Worm (Caenorhabditis elegans) whole organism, young adult: ENCODE results near the gene Y46E12A.5.
A peak's percentile ranks its signal among the peaks of the same experiment; 100 is the strongest.

Experiments
- B0019.2 ChIP-seq: fragments of 200-800 bp; sonication (Bioruptor generic); conservative IDR thresholded peaks from 2 replicates; pipeline ENCODE4 v1.3.6; 2022; ENCODE audit warnings: missing genetic modification reagents, missing genetic modification characterization, missing compliant biosample characterization
- F52B5.7 ChIP-seq: sonication (generic microtip); optimal IDR thresholded peaks from 2 replicates; lab custom pipeline; 2016; ENCODE audit warnings: mild to moderate bottlenecking, missing genetic modification characterization, missing compliant biosample characterization
- K12H6.12 ChIP-seq: fragments of 200-800 bp; sonication (Bioruptor generic); optimal IDR thresholded peaks from 2 replicates; lab custom pipeline; 2018; ENCODE audit warnings: mild to moderate bottlenecking, missing genetic modification characterization, missing compliant biosample characterization
- Y53G8AR.9 ChIP-seq: fragments of 200-800 bp; sonication (Bioruptor generic); conservative IDR thresholded peaks from 2 replicates; pipeline ENCODE4 v1.3.6; 2022; ENCODE audit warnings: missing genetic modification reagents, missing genetic modification characterization, missing compliant biosample characterization
- Y67H2A.10 ChIP-seq: fragments of 200-800 bp; sonication (Bioruptor generic); conservative IDR thresholded peaks from 2 replicates; pipeline ENCODE4 v1.3.6; 2022; ENCODE audit warnings: missing genetic modification reagents, missing genetic modification characterization, missing compliant biosample characterization
- Y79H2A.3 ChIP-seq: fragments of 200-800 bp; sonication (Bioruptor generic); conservative IDR thresholded peaks from 2 replicates; pipeline ENCODE4 v1.3.6; 2022; ENCODE audit warnings: missing genetic modification reagents, missing genetic modification characterization, missing compliant biosample characterization
- ZK185.1 ChIP-seq: sonication (generic microtip); optimal IDR thresholded peaks from 2 replicates; lab custom pipeline; 2016; ENCODE audit warnings: mild to moderate bottlenecking, missing genetic modification characterization, missing compliant biosample characterization; ENCODE audit not compliant: poor library complexity, severe bottlenecking
- ama-1 ChIP-seq, 3 experiments: fragments of 150-350 bp in 1 of 3; sonication (generic microtip) in 2 of 3; optimal IDR thresholded peaks; 2 replicates each; lab custom pipeline; 2014 to 2018; ENCODE audit warnings: missing biosample characterization in 2 of 3, missing genetic modification characterization in 2 of 3, missing genetic modification reagents in 2 of 3
- aptf-2 ChIP-seq: fragments of 200-800 bp; sonication (Bioruptor generic); conservative IDR thresholded peaks from 2 replicates; pipeline ENCODE4 v1.3.6; 2022; ENCODE audit warnings: missing genetic modification reagents, missing genetic modification characterization, missing compliant biosample characterization
- attf-6 ChIP-seq: fragments of 200-800 bp; sonication (Bioruptor generic); IDR thresholded peaks from 2 replicates; pipeline ENCODE4 v1.3.6; 2022; ENCODE audit warnings: missing genetic modification reagents, missing genetic modification characterization, missing compliant biosample characterization
- bed-1 ChIP-seq: fragments of 200-800 bp; sonication (Bioruptor generic); IDR thresholded peaks from 2 replicates; pipeline ENCODE4 v1.3.6; 2022; ENCODE audit warnings: missing genetic modification reagents, missing genetic modification characterization, missing compliant biosample characterization
- ceh-100 ChIP-seq: fragments of 200-800 bp; sonication (Bioruptor generic); IDR thresholded peaks from 2 replicates; pipeline ENCODE4 v1.3.6; 2022; ENCODE audit warnings: missing genetic modification reagents, missing genetic modification characterization, missing compliant biosample characterization
- ceh-58 ChIP-seq: fragments of 200-800 bp; sonication (Bioruptor generic); IDR thresholded peaks from 2 replicates; pipeline ENCODE4 v1.3.6; 2022; ENCODE audit warnings: missing genetic modification characterization, missing compliant biosample characterization
- dpl-1 ChIP-seq: fragments of 150-350 bp; optimal IDR thresholded peaks from 2 replicates; lab custom pipeline; 2014; ENCODE audit warnings: missing biosample characterization, missing genetic modification reagents, missing genetic modification characterization
- egrh-3 ChIP-seq: fragments of 200-800 bp; sonication (Bioruptor generic); IDR thresholded peaks from 2 replicates; pipeline ENCODE4 v1.3.6; 2022; ENCODE audit warnings: missing genetic modification reagents, missing genetic modification characterization, missing compliant biosample characterization
- ets-4 ChIP-seq: fragments of 200-800 bp; sonication (Bioruptor generic); optimal IDR thresholded peaks from 2 replicates; lab custom pipeline; 2018; ENCODE audit warnings: mild to moderate bottlenecking, missing genetic modification characterization, missing compliant biosample characterization
- hlh-12 ChIP-seq: sonication (generic microtip); optimal IDR thresholded peaks from 2 replicates; lab custom pipeline; 2016; ENCODE audit warnings: missing genetic modification characterization, missing compliant biosample characterization
- lin-35 ChIP-seq, 3 experiments: fragments of 150-350 bp in 2 of 3; sonication (generic microtip) in 1 of 3; optimal IDR thresholded peaks; 2 replicates each; lab custom pipeline; 2014 to 2018; ENCODE audit warnings: missing biosample characterization in 3 of 3, missing genetic modification characterization in 3 of 3, missing genetic modification reagents in 3 of 3
- lsy-27 ChIP-seq: sonication (generic microtip); optimal IDR thresholded peaks from 2 replicates; lab custom pipeline; 2017; ENCODE audit warnings: missing genetic modification characterization, mild to moderate bottlenecking, missing compliant biosample characterization, antibody characterized with exemption, missing genotype, borderline replicate concordance; ENCODE audit not compliant: insufficient read depth
- madf-3 ChIP-seq: fragments of 200-800 bp; sonication (Bioruptor generic); IDR thresholded peaks from 2 replicates; pipeline ENCODE4 v1.3.6; 2022; ENCODE audit warnings: missing genetic modification reagents, missing genetic modification characterization, missing compliant biosample characterization
- madf-8 ChIP-seq: fragments of 200-800 bp; sonication (Bioruptor generic); conservative IDR thresholded peaks from 2 replicates; pipeline ENCODE4 v1.3.6; 2022; ENCODE audit warnings: missing genetic modification reagents, missing genetic modification characterization, missing compliant biosample characterization
- nhr-120 ChIP-seq: fragments of 200-800 bp; sonication (Bioruptor generic); IDR thresholded peaks from 2 replicates; pipeline ENCODE4 v1.3.6; 2022; ENCODE audit warnings: missing genetic modification characterization, missing compliant biosample characterization
- repo-1 ChIP-seq: sonication (generic microtip); optimal IDR thresholded peaks from 2 replicates; lab custom pipeline; 2017; ENCODE audit warnings: mild to moderate bottlenecking, missing genetic modification characterization, missing compliant biosample characterization
- rpc-1 ChIP-seq, 2 experiments: fragments of 150-350 bp in 1 of 2; sonication (generic microtip) in 1 of 2; optimal IDR thresholded peaks; 2 replicates each; lab custom pipeline; 2014 to 2018; ENCODE audit warnings: missing biosample characterization in 1 of 2, missing genetic modification characterization in 1 of 2, missing genetic modification reagents in 1 of 2, missing genotype in 1 of 2
- sea-2 ChIP-seq: fragments of 200-800 bp; sonication (Bioruptor generic); IDR thresholded peaks from 2 replicates; pipeline ENCODE4 v1.3.6; 2022; ENCODE audit warnings: missing genetic modification characterization, missing compliant biosample characterization
- snpc-1.3 ChIP-seq: sonication (generic microtip); optimal IDR thresholded peaks from 2 replicates; lab custom pipeline; 2017; ENCODE audit warnings: missing genetic modification characterization, mild to moderate bottlenecking, missing compliant biosample characterization, antibody characterized with exemption, moderate library complexity, missing genotype, missing genetic modification reagents; ENCODE audit not compliant: insufficient read depth
- snpc-4 ChIP-seq, 5 experiments: fragments of 150-350 bp in 1 of 5; sonication (generic microtip) in 4 of 5; optimal IDR thresholded peaks; 2 replicates each; lab custom pipeline; 2014 to 2018; ENCODE audit warnings: missing genetic modification characterization in 5 of 5, missing biosample characterization in 3 of 5, antibody characterized with exemption in 2 of 5, mild to moderate bottlenecking in 2 of 5, missing compliant biosample characterization in 2 of 5, missing genotype in 2 of 5, moderate library complexity in 2 of 5, missing genetic modification reagents in 1 of 5
- zfh-2 ChIP-seq: fragments of 200-800 bp; sonication (Bioruptor generic); conservative IDR thresholded peaks from 2 replicates; pipeline ENCODE4 v1.3.6; 2022; ENCODE audit warnings: missing genetic modification reagents, missing genetic modification characterization, missing compliant biosample characterization
- ztf-26 ChIP-seq: sonication (generic microtip); optimal IDR thresholded peaks from 2 replicates; lab custom pipeline; 2017; ENCODE audit warnings: missing genetic modification characterization, missing compliant biosample characterization
- ztf-28 ChIP-seq: fragments of 200-800 bp; sonication (Bioruptor generic); IDR thresholded peaks from 2 replicates; pipeline ENCODE4 v1.3.6; 2022; ENCODE audit warnings: missing genetic modification reagents, missing genetic modification characterization, missing compliant biosample characterization
- ztf-3 ChIP-seq: fragments of 200-800 bp; sonication (Bioruptor generic); optimal IDR thresholded peaks from 2 replicates; lab custom pipeline; 2018; ENCODE audit warnings: mild to moderate bottlenecking, missing genetic modification characterization, missing compliant biosample characterization

The Y46E12A.5 gene

ce11 chrIII:1804477-1804876 lies 46.4 kb upstream of the Y46E12A.5 start:
- TF ChIP-seq ceh-58 (GFP tag; lab: Robert Waterston, UW) (no peak), ztf-3 (GFP tag; lab: Kevin White, UChicago) (no peak), ztf-26 (tag; lab: Kevin White, UChicago) (no peak), madf-8 (GFP tag; lab: Robert Waterston, UW) (no peak), madf-3 (no peak), lsy-27 (tag; lab: Kevin White, UChicago) (no peak), ceh-100 (GFP tag; lab: Robert Waterston, UW) (no peak), repo-1 (tag; lab: Kevin White, UChicago) (no peak), snpc-1.3 (tag; lab: Kevin White, UChicago) (no peak), B0019.2 (GFP tag; lab: Robert Waterston, UW) (no peak), Y53G8AR.9 (GFP tag; lab: Robert Waterston, UW) (no peak), lin-35 (GFP tag; optimal IDR thresholded peaks at IDR 0.05; lab: Kevin White, UChicago) (no peak), ztf-28 (GFP tag; lab: Robert Waterston, UW) (no peak), bed-1 (GFP tag; lab: Robert Waterston, UW) (no peak), rpc-1 (optimal IDR thresholded peaks at IDR 0.05; lab: Kevin White, UChicago) (no peak), rpc-1 (tag; optimal IDR thresholded peaks at IDR 0.05; lab: Kevin White, UChicago) (no peak), zfh-2 (GFP tag; lab: Robert Waterston, UW) (peak; percentile 59), egrh-3 (GFP tag; lab: Robert Waterston, UW) (peak; percentile 80), aptf-2 (GFP tag; lab: Robert Waterston, UW) (0 out of 2 replicates have a peak, but pooled peaks have one; percentile 24)

ce11 chrIII:1803000-1803399 lies 44.9 kb upstream of the Y46E12A.5 start:
- TF ChIP-seq egrh-3 (GFP tag; lab: Robert Waterston, UW) (peak; percentile 58; the same call in 1 of the 2 replicates), attf-6 (GFP tag; lab: Robert Waterston, UW) (no peak), zfh-2 (GFP tag; lab: Robert Waterston, UW) (peak; percentile 93)

- TF ChIP-seq zfh-2 (GFP tag; lab: Robert Waterston, UW): peak; percentile 69
- no peak for TF ChIP-seq ZK185.1 (tag; lab: Kevin White, UChicago)
Measured at ce11 chrIII:1799407-1799806, 41.4 kb upstream of the Y46E12A.5 start.

- no peak for TF ChIP-seq K12H6.12 (tag; lab: Kevin White, UChicago)
- TF ChIP-seq F52B5.7 (tag; lab: Kevin White, UChicago): no peak
- TF ChIP-seq nhr-120 (GFP tag; lab: Robert Waterston, UW): no peak
- TF ChIP-seq hlh-12 (tag; lab: Kevin White, UChicago): no peak
- no peak for TF ChIP-seq Y53G8AR.9 (GFP tag; lab: Robert Waterston, UW)
- TF ChIP-seq ama-1 (optimal IDR thresholded peaks at IDR 0.05; lab: Kevin White, UChicago): no peak
- TF ChIP-seq ama-1 (GFP tag; optimal IDR thresholded peaks at IDR 0.05; lab: Kevin White, UChicago): no peak
- no peak for TF ChIP-seq Y67H2A.10 (GFP tag; lab: Robert Waterston, UW)
- TF ChIP-seq Y79H2A.3 (GFP tag; lab: Robert Waterston, UW): no peak
- no peak for TF ChIP-seq ets-4 (GFP tag; lab: Kevin White, UChicago)
- TF ChIP-seq dpl-1 (GFP tag; lab: Kevin White, UChicago): no peak
- no peak for TF ChIP-seq sea-2 (GFP tag; lab: Robert Waterston, UW)
- no peak for TF ChIP-seq snpc-4 (GFP tag; optimal IDR thresholded peaks at IDR 0.05; lab: Kevin White, UChicago)
- TF ChIP-seq snpc-4 (tag; optimal IDR thresholded peaks at IDR 0.05; lab: Kevin White, UChicago): no peak
- TF ChIP-seq lin-35 (GFP tag; optimal IDR thresholded peaks at IDR 0.05; lab: Kevin White, UChicago): no peak
Measured at ce11 chrIII:1794100-1794499, 36.0 kb upstream of the Y46E12A.5 start.
